Worm (Caenorhabditis elegans): Measurements from ENCODE around the gene srlf-7.

DNA sequence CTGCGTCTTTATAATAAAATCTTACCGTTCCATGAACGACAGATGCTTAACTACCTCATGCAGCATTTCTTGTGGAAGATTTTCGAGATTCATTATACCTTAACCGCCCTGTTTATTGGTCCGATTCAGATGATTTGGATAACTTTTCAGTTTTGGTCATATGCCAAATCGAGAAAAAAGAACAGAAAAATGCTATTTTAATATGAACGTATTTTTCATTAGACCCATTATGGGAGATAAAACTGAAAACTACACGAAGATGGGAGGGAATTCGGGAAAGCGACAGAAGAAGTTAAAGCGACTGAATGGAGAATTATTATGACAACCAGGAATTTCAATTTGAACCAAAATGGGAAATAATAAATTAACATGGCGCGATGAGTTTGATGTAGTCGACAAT, 38.0 kb downstream of the srlf-7 start, which contains the start of gene R13A1.10:
- TF ChIP-seq lin-15B (tag; optimal IDR thresholded peaks at IDR 0.05) = no peak
- no peak for TF ChIP-seq aly-2 (tag; optimal IDR thresholded peaks at IDR 0.05)
- TF ChIP-seq ama-1 (optimal IDR thresholded peaks at IDR 0.05) = no peak
- no peak for TF ChIP-seq nhr-77 (tag; optimal IDR thresholded peaks at IDR 0.05)
- no peak for TF ChIP-seq lsy-2 (tag; optimal IDR thresholded peaks at IDR 0.05)
- no peak for TF ChIP-seq irx-1 (tag; optimal IDR thresholded peaks at IDR 0.05)
- no peak for TF ChIP-seq ceh-82 (tag; optimal IDR thresholded peaks at IDR 0.05)
- no peak for TF ChIP-seq C16A3.4 (tag; optimal IDR thresholded peaks at IDR 0.05)
- no peak for TF ChIP-seq ztf-11 (tag; optimal IDR thresholded peaks at IDR 0.05)
- TF ChIP-seq unc-130 (tag; optimal IDR thresholded peaks at IDR 0.05) = no peak
- no peak for TF ChIP-seq nhr-85 (tag)
- TF ChIP-seq zip-4 (GFP tag; optimal IDR thresholded peaks at IDR 0.05) = no peak
- no peak for TF ChIP-seq lir-3 (tag; optimal IDR thresholded peaks at IDR 0.05; ENCODE audit: poor library complexity)

Measured in whole organism, L1 larva.